Fruit fly (Drosophila melanogaster) whole organism, embryonic: ENCODE measurements around the gene CG13667.

Experiments used
- CG17359 ChIP-seq: fragments of 200-800 bp; sonication (Bioruptor generic); optimal IDR thresholded peaks from 3 replicates; lab custom pipeline; 2018; ENCODE audit warnings: missing biosample characterization, mild to moderate bottlenecking, missing genetic modification characterization, moderate library complexity
- Stat92E ChIP-seq, 3 experiments: fragments of >200 bp in 2 of 3; fragments of 200-800 bp in 1 of 3; sonication (Bioruptor generic) in 1 of 3; optimal IDR thresholded peaks; 2 replicates each; lab custom pipeline; 2017 to 2019; ENCODE audit warnings: missing biosample characterization in 3 of 3, missing genetic modification characterization in 3 of 3, mild to moderate bottlenecking in 1 of 3, moderate library complexity in 1 of 3
- az2 ChIP-seq: fragments of 200-800 bp; sonication (Bioruptor generic); optimal IDR thresholded peaks from 3 replicates; lab custom pipeline; 2016; ENCODE audit warnings: missing biosample characterization, missing genetic modification characterization
- lilli ChIP-seq: fragments of 200-800 bp; sonication (Bioruptor generic); optimal IDR thresholded peaks from 3 replicates; lab custom pipeline; 2016; ENCODE audit warnings: missing biosample characterization, missing genetic modification characterization

- TF ChIP-seq Stat92E (GFP tag; optimal IDR thresholded peaks at IDR 0.05; lab: Kevin White, UChicago) (no peak), az2 (GFP tag; lab: Kevin White, UChicago) (no peak), lilli (GFP tag; lab: Kevin White, UChicago) (no peak), CG17359 (tag; lab: Kevin White, UChicago) (no peak)
These were observed 48.4 kb downstream of the CG13667 start for dm6 chr3L:8453443-8454360.
